Worm (Caenorhabditis elegans) whole organism, late embryonic: Measurements from ENCODE around the gene F58G1.8.

Source experiments
- C08G9.2 ChIP-seq: sonication (generic microtip); optimal IDR thresholded peaks from 2 replicates; lab custom pipeline; 2016; ENCODE audit warnings: mild to moderate bottlenecking, missing genetic modification characterization, moderate library complexity, missing compliant biosample characterization
- F13H6.1 ChIP-seq: sonication (generic microtip); optimal IDR thresholded peaks from 2 replicates; lab custom pipeline; 2016; ENCODE audit warnings: missing genetic modification characterization, missing compliant biosample characterization
- K02D7.2 ChIP-seq: sonication (generic microtip); optimal IDR thresholded peaks from 2 replicates; lab custom pipeline; 2017; ENCODE audit warnings: mild to moderate bottlenecking, missing genetic modification characterization, missing compliant biosample characterization
- K09A11.1 ChIP-seq: sonication (generic microtip); optimal IDR thresholded peaks from 2 replicates; lab custom pipeline; 2017; ENCODE audit warnings: antibody characterized with exemption, mild to moderate bottlenecking, missing genetic modification characterization, missing compliant biosample characterization; ENCODE audit not compliant: insufficient read depth
- T23F11.4 ChIP-seq: fragments of 200-800 bp; sonication (Bioruptor generic); optimal IDR thresholded peaks from 2 replicates; lab custom pipeline; 2018; ENCODE audit warnings: mild to moderate bottlenecking, missing genetic modification characterization, missing compliant biosample characterization
- Y22D7AL.16 ChIP-seq: sonication (generic microtip); optimal IDR thresholded peaks from 2 replicates; lab custom pipeline; 2016; ENCODE audit warnings: missing genetic modification characterization, missing compliant biosample characterization
- ahr-1 ChIP-seq: sonication (generic microtip); optimal IDR thresholded peaks from 2 replicates; lab custom pipeline; 2016; ENCODE audit warnings: missing genetic modification characterization, missing compliant biosample characterization
- ceh-14 ChIP-seq: sonication (generic microtip); optimal IDR thresholded peaks from 2 replicates; lab custom pipeline; 2016; ENCODE audit warnings: missing genotype, missing genetic modification characterization, missing compliant biosample characterization
- ceh-18 ChIP-seq: sonication (generic microtip); optimal IDR thresholded peaks from 2 replicates; lab custom pipeline; 2016; ENCODE audit warnings: missing genetic modification characterization, missing compliant biosample characterization
- ceh-2 ChIP-seq: sonication (generic microtip); optimal IDR thresholded peaks from 2 replicates; lab custom pipeline; 2016; ENCODE audit warnings: missing genotype, missing genetic modification characterization, missing compliant biosample characterization
- ceh-22 ChIP-seq: sonication (generic microtip); optimal IDR thresholded peaks from 2 replicates; lab custom pipeline; 2017; ENCODE audit warnings: missing biosample characterization, missing genetic modification characterization
- ceh-24 ChIP-seq: sonication (generic microtip); optimal IDR thresholded peaks from 2 replicates; lab custom pipeline; 2016; ENCODE audit warnings: mild to moderate bottlenecking, missing genetic modification characterization, missing compliant biosample characterization
- ceh-45 ChIP-seq: fragments of 200-800 bp; sonication (Bioruptor generic); IDR thresholded peaks from 2 replicates; pipeline ENCODE4 v1.3.6; 2022; ENCODE audit warnings: missing genetic modification reagents, missing genetic modification characterization, missing compliant biosample characterization
- ceh-48 ChIP-seq: sonication (generic microtip); optimal IDR thresholded peaks from 2 replicates; lab custom pipeline; 2016; ENCODE audit warnings: missing genetic modification characterization, inconsistent platforms, missing compliant biosample characterization
- ceh-6 ChIP-seq: fragments of 200-800 bp; sonication (Bioruptor generic); optimal IDR thresholded peaks from 2 replicates; lab custom pipeline; 2018; ENCODE audit warnings: mild to moderate bottlenecking, missing genetic modification characterization, missing compliant biosample characterization
- ceh-9 ChIP-seq: sonication (generic microtip); optimal IDR thresholded peaks from 2 replicates; lab custom pipeline; 2016; ENCODE audit warnings: mild to moderate bottlenecking, missing genetic modification characterization, inconsistent platforms, missing compliant biosample characterization
- che-1 ChIP-seq: sonication (generic microtip); optimal IDR thresholded peaks from 2 replicates; lab custom pipeline; 2016; ENCODE audit warnings: mild to moderate bottlenecking, missing genetic modification characterization, missing compliant biosample characterization
- dmd-4 ChIP-seq: sonication (generic microtip); optimal IDR thresholded peaks from 2 replicates; lab custom pipeline; 2016; ENCODE audit warnings: borderline replicate concordance, missing genetic modification characterization, missing compliant biosample characterization
- dve-1 ChIP-seq: sonication (generic microtip); optimal IDR thresholded peaks from 2 replicates; lab custom pipeline; 2017; ENCODE audit warnings: antibody characterized with exemption, mild to moderate bottlenecking, missing genetic modification characterization, missing compliant biosample characterization
- elt-2 ChIP-seq: sonication (generic microtip); optimal IDR thresholded peaks from 2 replicates; lab custom pipeline; 2016; ENCODE audit warnings: missing genetic modification reagents, missing genetic modification characterization, missing compliant biosample characterization
- elt-4 ChIP-seq: sonication (generic microtip); optimal IDR thresholded peaks from 2 replicates; lab custom pipeline; 2016; ENCODE audit warnings: missing genetic modification characterization, missing compliant biosample characterization
- eyg-1 ChIP-seq: sonication (generic microtip); optimal IDR thresholded peaks from 2 replicates; lab custom pipeline; 2016; ENCODE audit warnings: missing genotype, missing genetic modification characterization, missing compliant biosample characterization
- fax-1 ChIP-seq: sonication (generic microtip); optimal IDR thresholded peaks from 2 replicates; lab custom pipeline; 2016; ENCODE audit warnings: missing genotype, missing genetic modification characterization, missing compliant biosample characterization
- fkh-10 ChIP-seq: fragments of 150-350 bp; optimal IDR thresholded peaks from 2 replicates; lab custom pipeline; 2014; ENCODE audit warnings: missing biosample characterization, missing genetic modification reagents, missing genetic modification characterization
- fkh-6 ChIP-seq: sonication (generic microtip); optimal IDR thresholded peaks from 2 replicates; lab custom pipeline; 2016; ENCODE audit warnings: missing genetic modification characterization, missing compliant biosample characterization
- gmeb-2 ChIP-seq: sonication (generic microtip); optimal IDR thresholded peaks from 2 replicates; lab custom pipeline; 2016; ENCODE audit warnings: missing genetic modification characterization, inconsistent platforms, missing compliant biosample characterization
- hlh-15 ChIP-seq: sonication (generic microtip); optimal IDR thresholded peaks from 2 replicates; lab custom pipeline; 2016; ENCODE audit warnings: missing genetic modification characterization, missing compliant biosample characterization
- hlh-30 ChIP-seq: sonication (generic microtip); optimal IDR thresholded peaks from 2 replicates; lab custom pipeline; 2017; ENCODE audit warnings: antibody characterized with exemption, missing genetic modification characterization, missing compliant biosample characterization; ENCODE audit not compliant: insufficient read depth
- hlh-8 ChIP-seq: sonication (generic microtip); optimal IDR thresholded peaks from 2 replicates; lab custom pipeline; 2016; ENCODE audit warnings: missing genotype, missing genetic modification characterization, missing compliant biosample characterization
- lin-11 ChIP-seq: fragments of 200-800 bp; sonication (Bioruptor generic); optimal IDR thresholded peaks from 2 replicates; lab custom pipeline; 2018; ENCODE audit warnings: mild to moderate bottlenecking, missing genetic modification characterization, missing compliant biosample characterization
- madf-2 ChIP-seq: sonication (generic microtip); optimal IDR thresholded peaks from 2 replicates; lab custom pipeline; 2017; ENCODE audit warnings: missing genetic modification characterization, missing compliant biosample characterization
- nfya-1 ChIP-seq: sonication (generic microtip); optimal IDR thresholded peaks from 2 replicates; lab custom pipeline; 2017; ENCODE audit warnings: missing genetic modification characterization, mild to moderate bottlenecking, missing compliant biosample characterization, antibody characterized with exemption, moderate library complexity
- nhr-11 ChIP-seq: fragments of 150-350 bp; optimal IDR thresholded peaks from 2 replicates; lab custom pipeline; 2014; ENCODE audit warnings: missing biosample characterization, missing genetic modification characterization
- npax-4 ChIP-seq: sonication (generic microtip); optimal IDR thresholded peaks from 2 replicates; lab custom pipeline; 2016; ENCODE audit warnings: missing genetic modification characterization, missing compliant biosample characterization
- pat-9 ChIP-seq: fragments of 200-800 bp; sonication (Bioruptor generic); optimal IDR thresholded peaks from 2 replicates; lab custom pipeline; 2018; ENCODE audit warnings: mild to moderate bottlenecking, missing genetic modification characterization, moderate library complexity, missing compliant biosample characterization
- pax-1 ChIP-seq: fragments of 150-350 bp; optimal IDR thresholded peaks from 2 replicates; lab custom pipeline; 2014; ENCODE audit warnings: missing biosample characterization, missing genetic modification characterization
- pha-2 ChIP-seq: sonication (generic microtip); optimal IDR thresholded peaks from 2 replicates; lab custom pipeline; 2017; ENCODE audit warnings: mild to moderate bottlenecking, missing genetic modification characterization, missing compliant biosample characterization
- pqm-1 ChIP-seq: sonication (generic microtip); optimal IDR thresholded peaks from 2 replicates; lab custom pipeline; 2016; ENCODE audit warnings: missing genetic modification characterization, missing compliant biosample characterization
- rnt-1 ChIP-seq: sonication (generic microtip); optimal IDR thresholded peaks from 2 replicates; lab custom pipeline; 2016; ENCODE audit warnings: missing genetic modification characterization, missing compliant biosample characterization
- sdc-2 ChIP-seq: sonication (generic microtip); optimal IDR thresholded peaks from 2 replicates; lab custom pipeline; 2016; ENCODE audit warnings: missing genotype, missing genetic modification characterization, missing compliant biosample characterization
- sox-2 ChIP-seq: fragments of 200-800 bp; sonication (Bioruptor generic); IDR thresholded peaks from 2 replicates; pipeline ENCODE4 v1.3.6; 2022; ENCODE audit warnings: missing genetic modification reagents, missing genetic modification characterization, missing compliant biosample characterization
- sox-4 ChIP-seq: sonication (generic microtip); optimal IDR thresholded peaks from 2 replicates; lab custom pipeline; 2017; ENCODE audit warnings: mild to moderate bottlenecking, missing genetic modification characterization, inconsistent platforms, missing compliant biosample characterization
- syd-9 ChIP-seq: sonication (generic microtip); optimal IDR thresholded peaks from 2 replicates; lab custom pipeline; 2016; ENCODE audit warnings: mild to moderate bottlenecking, missing genetic modification characterization, moderate library complexity, missing compliant biosample characterization
- tbx-2 ChIP-seq: sonication (generic microtip); optimal IDR thresholded peaks from 2 replicates; lab custom pipeline; 2016; ENCODE audit warnings: missing genetic modification characterization, missing compliant biosample characterization
- ttx-3 ChIP-seq: sonication (generic microtip); optimal IDR thresholded peaks from 2 replicates; lab custom pipeline; 2016; ENCODE audit warnings: missing genetic modification reagents, missing genetic modification characterization, missing compliant biosample characterization
- unc-3 ChIP-seq, 2 experiments: fragments of 200-800 bp in 1 of 2; sonication (Bioruptor generic) in 1 of 2; sonication (generic microtip) in 1 of 2; conservative IDR thresholded peaks in 1 of 2; optimal IDR thresholded peaks in 1 of 2; 2 replicates each; pipeline versions ENCODE4 v1.3.6 to Lab custom; 2016 to 2022; ENCODE audit warnings: missing compliant biosample characterization in 2 of 2, missing genetic modification characterization in 2 of 2, missing genetic modification reagents in 1 of 2
- unc-42 ChIP-seq: sonication (generic microtip); optimal IDR thresholded peaks from 2 replicates; lab custom pipeline; 2016; ENCODE audit warnings: missing genotype, missing genetic modification characterization, missing compliant biosample characterization
- unc-55 ChIP-seq: sonication (generic microtip); optimal IDR thresholded peaks from 2 replicates; lab custom pipeline; 2017; ENCODE audit warnings: missing biosample characterization, missing genetic modification reagents, missing genetic modification characterization
- unc-86 ChIP-seq: sonication (generic microtip); optimal IDR thresholded peaks from 2 replicates; lab custom pipeline; 2016; ENCODE audit warnings: missing genetic modification characterization, missing compliant biosample characterization
- zip-5 ChIP-seq: sonication (generic microtip); optimal IDR thresholded peaks from 2 replicates; lab custom pipeline; 2016; ENCODE audit warnings: missing genetic modification characterization, missing compliant biosample characterization

The F58G1.8 gene

DNA sequence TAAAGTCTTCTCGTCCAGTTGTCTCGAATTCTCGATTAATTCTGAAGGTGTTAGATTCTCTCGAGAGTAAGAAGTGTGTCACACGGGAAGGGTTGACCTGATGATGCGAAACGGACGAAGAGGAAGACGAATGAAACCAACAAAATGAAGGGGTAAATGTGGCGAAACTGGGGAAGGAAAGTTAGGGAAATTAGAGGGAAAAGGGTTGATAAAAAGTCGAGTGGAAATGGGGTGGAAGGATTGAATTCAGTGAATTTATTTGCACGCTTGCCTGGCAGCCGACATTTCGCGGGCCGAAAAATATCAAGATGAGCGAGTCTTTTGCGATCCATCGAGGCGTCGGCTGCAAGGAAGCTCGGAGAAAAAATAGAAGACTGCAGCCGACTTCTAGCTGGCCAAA, 22.7 kb upstream of the F58G1.8 start, which contains the start of gene F58G1.7:
F58G1.7 (minus strand) TSS at position 101 of the 400 bp plus-strand sequence.
- TF ChIP-seq che-1 (tag; lab: Kevin White, UChicago) (no peak), nfya-1 (tag; lab: Kevin White, UChicago) (no peak), dve-1 (tag; lab: Kevin White, UChicago) (no peak), elt-4 (no peak), eyg-1 (tag; lab: Kevin White, UChicago) (no peak), nhr-11 (tag; lab: Kevin White, UChicago) (no peak), lin-11 (no peak), rnt-1 (tag; lab: Kevin White, UChicago) (no peak), T23F11.4 (no peak), hlh-30 (tag; lab: Kevin White, UChicago) (no peak), F13H6.1 (tag; lab: Kevin White, UChicago) (no peak), dmd-4 (no peak), sox-2 (no peak), tbx-2 (tag; lab: Kevin White, UChicago) (no peak), fkh-10 (no peak), zip-5 (no peak), Y22D7AL.16 (tag; lab: Kevin White, UChicago) (no peak), pat-9 (tag; lab: Kevin White, UChicago) (no peak)
- TF ChIP-seq, all 69 proteins: peak for 0

DNA sequence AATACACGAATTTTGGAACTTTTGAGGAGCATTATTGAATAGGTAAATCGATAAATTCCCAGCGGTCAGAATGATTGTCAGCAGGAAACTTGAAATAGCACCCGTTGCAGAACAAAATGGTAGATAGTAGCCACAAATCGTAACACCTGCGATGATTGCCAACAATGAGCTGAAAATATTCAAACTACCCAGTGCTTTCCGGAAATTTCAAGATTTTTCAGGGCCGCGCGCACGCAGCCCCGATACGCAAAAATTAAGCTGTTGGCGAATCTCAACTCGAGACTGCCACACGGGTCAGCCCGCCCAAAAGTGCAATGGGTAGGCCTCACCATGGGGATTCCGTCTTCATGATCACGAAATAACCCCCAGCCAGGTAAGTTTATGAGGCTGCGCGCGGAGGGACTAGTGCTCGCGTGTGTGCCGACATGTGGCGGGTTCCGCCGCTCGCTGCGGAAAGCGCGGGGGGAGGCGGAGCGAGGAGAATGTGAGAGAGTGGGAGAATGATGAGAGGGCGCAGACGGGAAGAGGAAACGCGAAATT, 19.2 kb upstream of the F58G1.8 start:
- TF ChIP-seq npax-4 (tag; lab: Kevin White, UChicago) (no peak), syd-9 (peak; percentile 50), hlh-8 (tag; lab: Kevin White, UChicago) (peak; percentile 25), ceh-45 (GFP tag; lab: Robert Waterston, UW) (no peak), tbx-2 (tag; lab: Kevin White, UChicago) (peak; percentile 82), Y22D7AL.16 (tag; lab: Kevin White, UChicago) (no peak), elt-4 (no peak), madf-2 (tag; lab: Kevin White, UChicago) (peak; percentile 26), ttx-3 (no peak), ceh-14 (no peak), ceh-48 (tag; lab: Kevin White, UChicago) (no peak), K09A11.1 (tag; lab: Kevin White, UChicago) (no peak), ahr-1 (tag; lab: Kevin White, UChicago) (no peak), ceh-18 (tag; lab: Kevin White, UChicago) (peak; percentile 79), sox-4 (tag; lab: Kevin White, UChicago) (no peak), ceh-2 (tag; lab: Kevin White, UChicago) (peak; percentile 47), ceh-9 (no peak), unc-42 (tag; lab: Kevin White, UChicago) (peak; percentile 6), unc-3 (GFP tag; conservative IDR thresholded peaks at IDR 0.05; lab: Robert Waterston, UW) (no peak), unc-3 (tag; optimal IDR thresholded peaks at IDR 0.05; lab: Kevin White, UChicago) (no peak), gmeb-2 (peak; percentile 45), sdc-2 (tag; lab: Kevin White, UChicago) (peak; percentile 67), hlh-15 (tag; lab: Kevin White, UChicago) (no peak), unc-86 (tag; lab: Kevin White, UChicago) (no peak), C08G9.2 (tag; lab: Kevin White, UChicago) (peak; percentile 70), lin-11 (peak; percentile 14), ceh-6 (GFP tag; lab: Kevin White, UChicago) (peak; percentile 24), ceh-22 (tag; lab: Kevin White, UChicago) (no peak), elt-2 (tag; lab: Kevin White, UChicago) (peak; percentile 82), hlh-30 (tag; lab: Kevin White, UChicago) (peak; percentile 78), pax-1 (tag; lab: Kevin White, UChicago) (no peak), ceh-24 (tag; lab: Kevin White, UChicago) (no peak), fax-1 (tag; lab: Kevin White, UChicago) (no peak), sox-2 (peak; percentile 31; the same call in 1 of the 2 replicates), pha-2 (tag; lab: Kevin White, UChicago) (peak; percentile 78), rnt-1 (tag; lab: Kevin White, UChicago) (peak; percentile 48), nfya-1 (tag; lab: Kevin White, UChicago) (peak; percentile 66), unc-55 (GFP tag; lab: Kevin White, UChicago) (peak; percentile 8), fkh-6 (no peak), K02D7.2 (tag; lab: Kevin White, UChicago) (no peak), pqm-1 (tag; lab: Kevin White, UChicago) (peak; percentile 29)
